Worm (Caenorhabditis elegans) whole organism, L4/young adult: ENCODE measurements around the gene rmd-1.

Source experiments
- W03F9.2 ChIP-seq: fragments of 150-350 bp; optimal IDR thresholded peaks from 2 replicates; lab custom pipeline; 2014; ENCODE audit warnings: missing biosample characterization, missing genetic modification characterization
- dao-5 ChIP-seq: sonication (generic microtip); optimal IDR thresholded peaks from 2 replicates; lab custom pipeline; 2016; ENCODE audit warnings: missing genotype, missing genetic modification characterization, moderate library complexity, missing compliant biosample characterization
- him-1 ChIP-seq: sonication (generic microtip); optimal IDR thresholded peaks from 2 replicates; lab custom pipeline; 2016; ENCODE audit warnings: missing genotype, missing genetic modification reagents, missing genetic modification characterization, missing compliant biosample characterization

DNA sequence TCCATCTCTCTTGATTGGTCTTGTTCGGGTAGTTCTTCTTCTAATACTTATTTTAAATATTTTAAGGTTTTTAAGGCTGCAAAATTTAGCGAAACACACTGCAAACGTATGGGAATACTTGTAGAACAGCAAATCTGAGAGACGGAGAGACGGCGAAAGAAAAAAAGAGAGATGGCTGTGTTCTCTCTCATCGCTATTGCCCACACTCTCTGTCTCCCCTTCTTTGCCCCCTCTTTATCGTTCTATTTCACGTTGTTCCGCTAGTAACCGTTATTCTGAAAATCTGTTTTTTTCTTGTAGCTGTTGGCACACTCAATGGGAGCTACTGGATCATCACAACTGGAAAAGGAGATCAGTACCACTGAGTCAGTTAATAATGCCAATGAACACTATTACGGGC, 17.4 kb downstream of the rmd-1 start, which contains the start of gene usp-46:
- no peak for TF ChIP-seq W03F9.2 (tag; lab: Kevin White, UChicago)
- TF ChIP-seq him-1 (tag; lab: Kevin White, UChicago) = no peak
- no peak for TF ChIP-seq dao-5
